Worm (Caenorhabditis elegans) whole organism, young adult: ENCODE data around the gene C18H7.11.

Experiments used
- ceh-27 ChIP-seq: fragments of 200-800 bp; sonication (Bioruptor generic); optimal IDR thresholded peaks from 2 replicates; lab custom pipeline; 2018; ENCODE audit warnings: mild to moderate bottlenecking, missing genetic modification characterization, moderate library complexity, missing compliant biosample characterization
- him-1 ChIP-seq: sonication (generic microtip); optimal IDR thresholded peaks from 2 replicates; lab custom pipeline; 2016; ENCODE audit warnings: missing genotype, missing genetic modification reagents, missing genetic modification characterization, missing compliant biosample characterization
- hmg-1.2 ChIP-seq: fragments of 200-800 bp; sonication (Bioruptor generic); IDR thresholded peaks from 2 replicates; pipeline ENCODE4 v1.3.6; 2022; ENCODE audit warnings: missing genetic modification reagents, missing genetic modification characterization, missing compliant biosample characterization
- lag-1 ChIP-seq: fragments of 200-800 bp; sonication (Bioruptor generic); IDR thresholded peaks from 2 replicates; pipeline ENCODE4 v1.3.6; 2022; ENCODE audit warnings: missing genetic modification reagents, missing genetic modification characterization, missing compliant biosample characterization
- mxl-1 ChIP-seq: sonication (generic microtip); optimal IDR thresholded peaks from 2 replicates; lab custom pipeline; 2016; ENCODE audit warnings: missing genetic modification characterization, missing compliant biosample characterization
- nhr-80 ChIP-seq: sonication (generic microtip); optimal IDR thresholded peaks from 2 replicates; lab custom pipeline; 2016; ENCODE audit warnings: missing genetic modification characterization, missing compliant biosample characterization

DNA sequence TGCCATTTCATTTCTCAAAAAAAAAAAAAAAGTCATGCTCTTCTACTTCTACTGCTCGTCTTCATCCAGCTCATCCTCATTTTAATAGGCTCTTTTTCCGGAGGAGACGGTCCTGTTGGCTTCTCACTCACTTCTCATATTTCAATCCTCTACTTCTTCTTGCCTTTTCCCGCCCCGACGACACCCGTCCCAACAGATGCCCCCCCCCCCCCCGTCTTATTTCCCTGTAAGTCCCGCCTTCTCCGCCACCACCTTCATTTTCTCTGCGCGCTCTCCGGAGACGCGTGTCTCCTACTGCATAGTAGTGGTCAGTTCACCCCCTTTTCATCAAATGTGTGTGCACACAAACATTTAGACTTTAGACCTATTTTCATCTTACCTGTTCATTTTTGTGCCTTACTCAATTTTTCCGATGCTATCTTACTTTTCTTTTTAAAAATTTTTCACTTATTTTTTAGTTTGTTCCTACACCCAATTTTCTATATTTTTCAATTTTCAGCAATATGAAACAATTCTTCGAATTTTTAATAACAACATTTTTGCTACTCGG lies 37.9 kb upstream of the C18H7.11 start, which contains the start of gene efn-4:
- TF ChIP-seq nhr-80 = no peak
- no peak for TF ChIP-seq him-1 (tag; lab: Kevin White, UChicago)
- TF ChIP-seq ceh-27 (GFP tag; lab: Kevin White, UChicago) = no peak
- TF ChIP-seq lag-1 (GFP tag; lab: Robert Waterston, UW) = no peak
- no peak for TF ChIP-seq hmg-1.2
- TF ChIP-seq mxl-1 (tag; lab: Kevin White, UChicago) = no peak
